Fruit fly (Drosophila melanogaster) Kc167 (cell line): ENCODE results near the gene bc10.

ENCODE experiments used
- Sin3A ChIP-seq: fragments of >200 bp; optimal IDR thresholded peaks from 2 replicates; lab custom pipeline; 2018; ENCODE audit warnings: missing external identifiers
- ttk ChIP-seq: sonication (Bioruptor generic); optimal IDR thresholded peaks from 2 replicates; lab custom pipeline; 2017; ENCODE audit warnings: missing external identifiers

DNA sequence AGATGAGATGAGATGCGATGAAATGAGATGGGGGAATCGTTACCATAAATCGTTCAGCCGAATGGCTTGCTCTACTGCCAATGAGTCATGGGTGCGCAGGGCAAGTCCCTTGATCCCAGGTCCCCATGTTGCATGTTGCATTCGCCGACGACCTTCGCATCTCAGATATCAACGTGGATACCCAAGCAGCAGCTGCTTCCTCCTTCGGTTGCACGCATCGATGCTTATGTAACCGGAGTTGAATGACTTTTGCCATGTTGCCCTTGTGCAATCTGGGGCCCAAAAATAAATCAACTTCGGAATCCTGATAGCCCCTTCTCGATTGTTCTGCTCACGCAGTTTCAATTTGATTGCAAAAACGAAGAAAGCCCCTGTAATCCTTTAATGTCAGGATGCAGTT is 11.3 kb upstream of the bc10 start:
- TF ChIP-seq ttk (lab: Kevin White, UChicago) (no peak), Sin3A (lab: Kevin White, UChicago) (no peak)
